Worm (Caenorhabditis elegans) whole organism, early embryonic: Measurements from ENCODE around the gene Y48A6B.8.

ENCODE experiments used
- B0310.2 ChIP-seq: sonication (generic microtip); optimal IDR thresholded peaks from 2 replicates; lab custom pipeline; 2016; ENCODE audit warnings: mild to moderate bottlenecking, missing genetic modification characterization, missing compliant biosample characterization
- F13C5.2 ChIP-seq: sonication (generic microtip); optimal IDR thresholded peaks from 2 replicates; lab custom pipeline; 2017; ENCODE audit warnings: mild to moderate bottlenecking, missing genetic modification characterization, inconsistent platforms, missing compliant biosample characterization
- aly-1 ChIP-seq: sonication (generic microtip); optimal IDR thresholded peaks from 2 replicates; lab custom pipeline; 2016; ENCODE audit warnings: missing genetic modification characterization, missing compliant biosample characterization
- ama-1 ChIP-seq: fragments of 150-350 bp; optimal IDR thresholded peaks from 2 replicates; lab custom pipeline; 2014
- ceh-13 ChIP-seq: fragments of 200-800 bp; sonication (Bioruptor generic); optimal IDR thresholded peaks from 2 replicates; lab custom pipeline; 2018; ENCODE audit warnings: mild to moderate bottlenecking, missing genetic modification characterization, missing compliant biosample characterization
- ceh-36 ChIP-seq: sonication (generic microtip); optimal IDR thresholded peaks from 2 replicates; lab custom pipeline; 2016; ENCODE audit warnings: missing genetic modification characterization, inconsistent platforms, missing compliant biosample characterization
- ets-7 ChIP-seq: sonication (generic microtip); optimal IDR thresholded peaks from 2 replicates; lab custom pipeline; 2016; ENCODE audit warnings: missing genotype, missing genetic modification characterization, missing compliant biosample characterization
- flt-1 ChIP-seq: fragments of 200-800 bp; sonication (Bioruptor generic); IDR thresholded peaks from 2 replicates; pipeline ENCODE4 v1.3.6; 2022; ENCODE audit warnings: missing genetic modification characterization, missing compliant biosample characterization
- hmbx-1 ChIP-seq: sonication (generic microtip); optimal IDR thresholded peaks from 2 replicates; lab custom pipeline; 2016; ENCODE audit warnings: mild to moderate bottlenecking, missing genetic modification characterization, missing compliant biosample characterization
- hmg-4 ChIP-seq: fragments of 200-800 bp; sonication (Bioruptor generic); optimal IDR thresholded peaks from 2 replicates; lab custom pipeline; 2018; ENCODE audit warnings: mild to moderate bottlenecking, missing genetic modification characterization, missing compliant biosample characterization
- hnd-1 ChIP-seq: sonication (generic microtip); optimal IDR thresholded peaks from 2 replicates; lab custom pipeline; 2016; ENCODE audit warnings: missing genetic modification characterization, missing compliant biosample characterization
- pes-1 ChIP-seq: fragments of 200-800 bp; sonication (Bioruptor generic); IDR thresholded peaks from 2 replicates; pipeline ENCODE4 v1.3.6; 2022; ENCODE audit warnings: missing genetic modification reagents, missing genetic modification characterization, missing compliant biosample characterization
- scrt-1 ChIP-seq: fragments of 200-800 bp; sonication (Bioruptor generic); IDR thresholded peaks from 2 replicates; pipeline ENCODE4 v1.3.6; 2022; ENCODE audit warnings: missing genetic modification characterization, missing compliant biosample characterization
- sea-1 ChIP-seq: fragments of 200-800 bp; sonication (Bioruptor generic); conservative IDR thresholded peaks from 2 replicates; pipeline ENCODE4 v1.3.6; 2022; ENCODE audit warnings: missing genetic modification characterization, missing compliant biosample characterization
- tbx-11 ChIP-seq: fragments of 200-800 bp; sonication (Bioruptor generic); IDR thresholded peaks from 2 replicates; pipeline ENCODE4 v1.3.6; 2022; ENCODE audit warnings: missing genetic modification characterization, missing compliant biosample characterization
- tbx-37 ChIP-seq: fragments of 200-800 bp; sonication (Bioruptor generic); conservative IDR thresholded peaks from 2 replicates; pipeline ENCODE4 v1.3.6; 2022; ENCODE audit warnings: missing genetic modification reagents, missing genetic modification characterization, missing compliant biosample characterization
- tra-4 ChIP-seq: sonication (generic microtip); optimal IDR thresholded peaks from 2 replicates; lab custom pipeline; 2017; ENCODE audit warnings: missing genetic modification characterization, missing compliant biosample characterization

Gene Y48A6B.8

DNA sequence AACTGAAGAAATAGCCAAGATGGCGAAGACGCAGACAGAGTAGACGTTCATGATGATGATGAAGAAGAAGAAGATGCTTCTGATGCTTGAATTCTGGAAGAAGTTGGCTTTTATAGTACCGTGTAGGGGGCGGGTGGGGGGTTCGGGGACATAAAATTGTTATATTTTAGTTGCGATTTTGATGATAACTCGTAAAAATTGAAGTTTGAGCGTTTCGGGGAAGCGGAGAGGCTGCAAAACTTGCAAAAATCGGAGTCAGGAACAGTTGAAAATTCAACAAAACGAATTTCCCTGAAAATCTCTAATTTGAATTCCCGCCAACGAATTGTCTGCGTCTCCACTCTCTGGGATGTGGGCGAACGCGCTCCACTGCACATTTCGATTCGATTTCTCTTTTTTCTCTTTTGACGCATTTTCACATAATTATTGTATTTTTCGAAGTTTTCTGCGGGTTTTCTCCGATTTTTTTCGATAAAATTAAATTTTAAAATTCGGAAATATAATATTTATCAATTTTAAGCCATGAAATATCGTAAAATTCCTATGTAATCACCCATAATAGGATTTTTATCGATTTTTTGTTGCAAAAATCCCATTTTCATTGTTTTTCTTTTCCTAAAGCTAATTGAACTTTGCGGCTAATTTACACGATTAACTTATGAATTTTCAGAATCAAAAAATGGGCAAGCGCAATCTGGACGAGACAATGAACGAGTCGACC lies 21.5 kb downstream of the Y48A6B.8 start, which contains the start of the genes fipr-17 and Y48A6B.3:
TSS of gene fipr-17 (minus strand) at position 51 of the 721 bp plus-strand sequence.
TSS of gene Y48A6B.3 (plus strand) at position 671 of the 721 bp plus-strand sequence.
- peak; percentile 83 for TF ChIP-seq F13C5.2
- TF ChIP-seq ets-7 (tag; lab: Kevin White, UChicago) = no peak
- TF ChIP-seq tra-4 (tag; lab: Kevin White, UChicago) = peak; percentile 25
- no peak for TF ChIP-seq aly-1 (tag; lab: Kevin White, UChicago)
- TF ChIP-seq hnd-1 (tag; lab: Kevin White, UChicago) = no peak
- TF ChIP-seq scrt-1 (GFP tag; lab: Robert Waterston, UW) = no peak
- TF ChIP-seq flt-1 = no peak
- TF ChIP-seq B0310.2 (tag; lab: Kevin White, UChicago) = no peak
- TF ChIP-seq ceh-13 (GFP tag; lab: Kevin White, UChicago) = no peak
- no peak for TF ChIP-seq ceh-36 (tag; lab: Kevin White, UChicago)
- TF ChIP-seq tbx-11 (GFP tag; lab: Robert Waterston, UW) = no peak
- TF ChIP-seq pes-1 = no peak
- TF ChIP-seq sea-1 (GFP tag; lab: Robert Waterston, UW) = no peak
- TF ChIP-seq ama-1 = no peak
- TF ChIP-seq hmg-4 = no peak
- TF ChIP-seq tbx-37 (GFP tag; lab: Robert Waterston, UW) = no peak
- no peak for TF ChIP-seq hmbx-1 (tag; lab: Kevin White, UChicago)

ce11 chrIII:11002808-11003207 lies 26.4 kb downstream of the Y48A6B.8 start:
- TF ChIP-seq ceh-13 (GFP tag; lab: Kevin White, UChicago) (no peak), hmg-4 (no peak), sea-1 (GFP tag; lab: Robert Waterston, UW) (no peak), hmbx-1 (tag; lab: Kevin White, UChicago) (no peak), F13C5.2 (no peak), aly-1 (tag; lab: Kevin White, UChicago) (no peak), pes-1 (no peak), B0310.2 (tag; lab: Kevin White, UChicago) (no peak), flt-1 (no peak), tbx-11 (GFP tag; lab: Robert Waterston, UW) (no peak), tra-4 (tag; lab: Kevin White, UChicago) (no peak), hnd-1 (tag; lab: Kevin White, UChicago) (no peak), ceh-36 (tag; lab: Kevin White, UChicago) (no peak), scrt-1 (GFP tag; lab: Robert Waterston, UW) (no peak), tbx-37 (GFP tag; lab: Robert Waterston, UW) (no peak), ama-1 (no peak), ets-7 (tag; lab: Kevin White, UChicago) (no peak)

- TF ChIP-seq tbx-11 (GFP tag; lab: Robert Waterston, UW) (no peak), scrt-1 (GFP tag; lab: Robert Waterston, UW) (no peak), hmbx-1 (tag; lab: Kevin White, UChicago) (no peak), tbx-37 (GFP tag; lab: Robert Waterston, UW) (no peak), pes-1 (no peak), F13C5.2 (no peak), B0310.2 (tag; lab: Kevin White, UChicago) (no peak), ceh-13 (GFP tag; lab: Kevin White, UChicago) (no peak), hnd-1 (tag; lab: Kevin White, UChicago) (no peak), flt-1 (no peak)
Observed at ce11 chrIII:10995156-10995555, 34.1 kb downstream of the Y48A6B.8 start, which contains the start of gene dmsr-5. Gene dmsr-5 (minus strand): TSS chrIII:10995256.

ce11 chrIII:10994085-10994484 lies 35.2 kb downstream of the Y48A6B.8 start:
- no peak for TF ChIP-seq ceh-36 (tag; lab: Kevin White, UChicago)
- no peak for TF ChIP-seq flt-1
- TF ChIP-seq tbx-11 (GFP tag; lab: Robert Waterston, UW) = no peak
- no peak for TF ChIP-seq hmg-4
- TF ChIP-seq ets-7 (tag; lab: Kevin White, UChicago) = no peak
- no peak for TF ChIP-seq aly-1 (tag; lab: Kevin White, UChicago)
- no peak for TF ChIP-seq pes-1
- TF ChIP-seq B0310.2 (tag; lab: Kevin White, UChicago) = no peak

DNA sequence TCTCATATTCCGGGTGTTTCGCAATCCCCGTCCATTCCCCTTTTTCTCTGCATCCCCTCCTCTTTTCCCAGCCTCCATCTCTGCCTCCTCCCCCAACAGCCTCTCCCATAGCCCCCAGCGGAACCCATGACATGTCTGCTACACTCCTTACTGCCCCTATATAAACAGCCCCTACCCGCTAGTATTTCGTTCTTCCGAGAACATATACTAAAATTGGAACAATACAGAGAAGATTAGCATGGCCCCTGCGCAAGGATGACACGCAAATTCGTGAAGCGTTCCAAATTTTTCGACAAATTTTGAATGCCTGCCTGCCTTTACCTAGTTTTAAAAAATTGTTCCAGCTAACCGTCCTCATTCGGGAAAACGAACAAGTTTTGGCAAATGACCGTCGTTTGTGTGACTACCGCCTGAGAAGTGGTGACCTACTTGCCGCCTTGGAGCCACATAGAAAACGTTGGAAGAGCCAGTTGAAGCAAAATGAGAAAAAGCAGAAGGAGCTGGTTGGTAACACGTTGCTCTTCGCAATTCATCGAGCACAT lies 39.7 kb downstream of the Y48A6B.8 start:
- TF ChIP-seq F13C5.2 = peak; percentile 97
- TF ChIP-seq pes-1 = peak; percentile 93
- TF ChIP-seq ets-7 (tag; lab: Kevin White, UChicago) = peak; percentile 84
- peak; percentile 94 for TF ChIP-seq tbx-11 (GFP tag; lab: Robert Waterston, UW)
- TF ChIP-seq ceh-36 (tag; lab: Kevin White, UChicago) = peak; percentile 93
- peak; percentile 82 for TF ChIP-seq hnd-1 (tag; lab: Kevin White, UChicago)
- peak; percentile 95 for TF ChIP-seq sea-1 (GFP tag; lab: Robert Waterston, UW)
- peak; percentile 96 for TF ChIP-seq aly-1 (tag; lab: Kevin White, UChicago)
- peak; percentile 99 for TF ChIP-seq hmg-4
- peak; percentile 84 for TF ChIP-seq hmbx-1 (tag; lab: Kevin White, UChicago)
- peak; percentile 87 for TF ChIP-seq ceh-13 (GFP tag; lab: Kevin White, UChicago)
- TF ChIP-seq ama-1 = no peak
- TF ChIP-seq scrt-1 (GFP tag; lab: Robert Waterston, UW) = peak; percentile 96
- peak; percentile 86 for TF ChIP-seq flt-1
- TF ChIP-seq B0310.2 (tag; lab: Kevin White, UChicago) = peak; percentile 94
- peak; percentile 89 for TF ChIP-seq tbx-37 (GFP tag; lab: Robert Waterston, UW)
- peak; percentile 90 for TF ChIP-seq tra-4 (tag; lab: Kevin White, UChicago)

- TF ChIP-seq flt-1 = no peak
- TF ChIP-seq F13C5.2 = no peak
- TF ChIP-seq B0310.2 (tag; lab: Kevin White, UChicago) = no peak
- no peak for TF ChIP-seq ceh-36 (tag; lab: Kevin White, UChicago)
- TF ChIP-seq ama-1 = no peak
- no peak for TF ChIP-seq aly-1 (tag; lab: Kevin White, UChicago)
- no peak for TF ChIP-seq hnd-1 (tag; lab: Kevin White, UChicago)
- TF ChIP-seq hmbx-1 (tag; lab: Kevin White, UChicago) = no peak
Observed at ce11 chrIII:10987561-10988184, 41.6 kb downstream of the Y48A6B.8 start, which contains the start of gene col-94. Gene col-94 (minus strand): TSS chrIII:10987873.
